Fruit fly (Drosophila melanogaster) whole organism, embryonic: ENCODE data around the gene tra.

Experiments
- B-H2 ChIP-seq: fragments of 200-800 bp; sonication (Bioruptor generic); optimal IDR thresholded peaks from 2 replicates; lab custom pipeline; 2018; ENCODE audit warnings: missing biosample characterization, mild to moderate bottlenecking, missing genetic modification characterization
- CG13287 ChIP-seq: fragments of 200-800 bp; sonication (Bioruptor generic); IDR thresholded peaks from 2 replicates; pipeline ENCODE4 v1.3.6; 2022; ENCODE audit warnings: missing biosample characterization, missing genetic modification characterization; ENCODE audit not compliant: partially characterized antibody
- CG1529 ChIP-seq: fragments of 200-800 bp; sonication (Bioruptor generic); optimal IDR thresholded peaks from 3 replicates; lab custom pipeline; 2018; ENCODE audit warnings: missing biosample characterization, missing genetic modification characterization
- CG1603 ChIP-seq: fragments of 200-800 bp; sonication (Bioruptor generic); optimal IDR thresholded peaks from 2 replicates; lab custom pipeline; 2019; ENCODE audit warnings: missing biosample characterization, mild to moderate bottlenecking, missing genetic modification characterization, moderate library complexity
- CG30403 ChIP-seq: fragments of 200-800 bp; sonication (Bioruptor generic); optimal IDR thresholded peaks from 3 replicates; lab custom pipeline; 2016; ENCODE audit warnings: missing biosample characterization, missing genetic modification characterization
- D ChIP-seq, 2 experiments: fragments of 200-800 bp in 1 of 2; fragments of >200 bp in 1 of 2; sonication (Bioruptor generic) in 1 of 2; optimal IDR thresholded peaks; 2 replicates in 1 of 2; 3 replicates in 1 of 2; lab custom pipeline; 2017; ENCODE audit warnings: mild to moderate bottlenecking in 1 of 2, missing biosample characterization in 1 of 2, missing genetic modification characterization in 1 of 2, missing genetic modification reagents in 1 of 2
- D19B ChIP-seq: fragments of 200-800 bp; sonication (Bioruptor generic); optimal IDR thresholded peaks from 2 replicates; lab custom pipeline; 2017; ENCODE audit warnings: missing biosample characterization, mild to moderate bottlenecking, missing genetic modification characterization
- Eip74EF ChIP-seq, 2 experiments: fragments of 200-800 bp in 1 of 2; fragments of >200 bp in 1 of 2; sonication (Bioruptor generic) in 1 of 2; optimal IDR thresholded peaks; 2 replicates each; lab custom pipeline; 2017 to 2019; ENCODE audit warnings: missing biosample characterization in 2 of 2, missing genetic modification characterization in 2 of 2, mild to moderate bottlenecking in 1 of 2, moderate library complexity in 1 of 2
- fu2 ChIP-seq: fragments of 200-800 bp; sonication (Bioruptor generic); optimal IDR thresholded peaks from 2 replicates; lab custom pipeline; 2016; ENCODE audit warnings: missing biosample characterization, missing genetic modification characterization
- grau ChIP-seq: fragments of 200-800 bp; optimal IDR thresholded peaks from 3 replicates; lab custom pipeline; 2019; ENCODE audit warnings: missing biosample characterization, mild to moderate bottlenecking, missing genetic modification characterization, moderate library complexity
- pan ChIP-seq, 4 experiments: fragments of >200 bp in 3 of 4; fragments of 200-800 bp in 1 of 4; sonication (Bioruptor generic) in 1 of 4; optimal IDR thresholded peaks in 3 of 4; IDR thresholded peaks in 1 of 4; 2 replicates each; pipeline versions ENCODE4 v1.3.6 to Lab custom; 2017 to 2022; ENCODE audit warnings: missing biosample characterization in 2 of 4, missing genetic modification characterization in 2 of 4, mixed read lengths in 1 of 4
- schlank ChIP-seq: fragments of 200-800 bp; sonication (Bioruptor generic); optimal IDR thresholded peaks from 2 replicates; lab custom pipeline; 2018; ENCODE audit warnings: missing biosample characterization, mild to moderate bottlenecking, missing genetic modification characterization
- tio ChIP-seq: fragments of 200-800 bp; sonication (Bioruptor generic); optimal IDR thresholded peaks from 2 replicates; lab custom pipeline; 2017; ENCODE audit warnings: missing biosample characterization, missing genetic modification characterization, inconsistent platforms

- no peak for TF ChIP-seq B-H2 (GFP tag; lab: Kevin White, UChicago)
- TF ChIP-seq Eip74EF (GFP tag; optimal IDR thresholded peaks at IDR 0.05; lab: Kevin White, UChicago), result no peak
- no peak for TF ChIP-seq D19B (GFP tag; lab: Kevin White, UChicago)
- TF ChIP-seq schlank (tag; lab: Kevin White, UChicago), result no peak
- TF ChIP-seq grau (tag; lab: Kevin White, UChicago), result no peak
- TF ChIP-seq pan (optimal IDR thresholded peaks at IDR 0.05; lab: Kevin White, UChicago), result no peak
- TF ChIP-seq pan (GFP tag; optimal IDR thresholded peaks at IDR 0.05 in 1 of 2, IDR thresholded peaks at IDR 0.05 in 1 of 2), result no peak
- TF ChIP-seq CG1529 (GFP tag; lab: Kevin White, UChicago), result no peak
- no peak for TF ChIP-seq D (optimal IDR thresholded peaks at IDR 0.05; lab: Kevin White, UChicago)
- no peak for TF ChIP-seq D (GFP tag; optimal IDR thresholded peaks at IDR 0.05; lab: Kevin White, UChicago)
- TF ChIP-seq tio (GFP tag; lab: Kevin White, UChicago), result no peak
- no peak for TF ChIP-seq CG30403 (GFP tag; lab: Kevin White, UChicago)
- TF ChIP-seq CG1603 (tag; lab: Kevin White, UChicago), result peak; percentile 55
- TF ChIP-seq fu2 (GFP tag; lab: Kevin White, UChicago), result no peak
- no peak for TF ChIP-seq CG13287 (GFP tag; lab: Robert Waterston, UW)
Observed at dm6 chr3L:16586989-16587388, 3.9 kb downstream of the tra start, which contains the start of the genes Syx8 and CG32163.
